Worm (Caenorhabditis elegans): ENCODE data around the gene ZK822.1.

ZK822.1 gene

ce11 chrIV:11883478-11883877 is 38.5 kb downstream of the ZK822.1 start:
- TF ChIP-seq hmg-4 (GFP tag; optimal IDR thresholded peaks at IDR 0.05) (no peak), ceh-13 (GFP tag; optimal IDR thresholded peaks at IDR 0.05) (no peak), tra-4 (tag; optimal IDR thresholded peaks at IDR 0.05) (no peak), B0310.2 (tag; optimal IDR thresholded peaks at IDR 0.05) (no peak)

ce11 chrIV:11882534-11882933 is 39.4 kb downstream of the ZK822.1 start:
- TF ChIP-seq hmg-4 (GFP tag; optimal IDR thresholded peaks at IDR 0.05) (no peak), aly-1 (tag; optimal IDR thresholded peaks at IDR 0.05) (no peak), ama-1 (optimal IDR thresholded peaks at IDR 0.05) (no peak), F13C5.2 (tag; optimal IDR thresholded peaks at IDR 0.05) (no peak), ets-7 (tag; optimal IDR thresholded peaks at IDR 0.05) (no peak), hmbx-1 (tag; optimal IDR thresholded peaks at IDR 0.05) (no peak), ceh-36 (tag; optimal IDR thresholded peaks at IDR 0.05) (no peak), B0310.2 (tag; optimal IDR thresholded peaks at IDR 0.05) (no peak), tra-4 (tag; optimal IDR thresholded peaks at IDR 0.05) (no peak)

- TF ChIP-seq scrt-1 (GFP tag; IDR thresholded peaks at IDR 0.05), result no peak
These were observed 43.7 kb downstream of the ZK822.1 start, which contains the start of gene cutl-27 for ce11 chrIV:11878249-11878648. Gene cutl-27 (plus strand): TSS chrIV:11878549.

ce11 chrIV:11877674-11878073 is 44.3 kb downstream of the ZK822.1 start, which contains the start of gene pph-2:
Gene pph-2 (minus strand): TSS chrIV:11877774.
- TF ChIP-seq hnd-1 (tag; optimal IDR thresholded peaks at IDR 0.05), result no peak
- TF ChIP-seq tbx-37 (GFP tag; conservative IDR thresholded peaks at IDR 0.05), result no peak
- no peak for TF ChIP-seq B0310.2 (tag; optimal IDR thresholded peaks at IDR 0.05)
- no peak for TF ChIP-seq ceh-13 (GFP tag; optimal IDR thresholded peaks at IDR 0.05)
- no peak for TF ChIP-seq hmg-4 (GFP tag; optimal IDR thresholded peaks at IDR 0.05)

- TF ChIP-seq ama-1 (optimal IDR thresholded peaks at IDR 0.05) (no peak), B0310.2 (tag; optimal IDR thresholded peaks at IDR 0.05) (no peak), hmbx-1 (tag; optimal IDR thresholded peaks at IDR 0.05) (no peak), hmg-4 (GFP tag; optimal IDR thresholded peaks at IDR 0.05) (peak; percentile 42), flt-1 (GFP tag; IDR thresholded peaks at IDR 0.05) (no peak)
These were observed 50.0 kb downstream of the ZK822.1 start for ce11 chrIV:11871898-11872297.

- TF ChIP-seq tra-4 (tag; optimal IDR thresholded peaks at IDR 0.05) (no peak), aly-1 (tag; optimal IDR thresholded peaks at IDR 0.05) (peak; percentile 32), scrt-1 (GFP tag; IDR thresholded peaks at IDR 0.05) (0 out of 2 replicates have a peak, but pooled peaks have one; percentile 41)
These were observed 50.8 kb downstream of the ZK822.1 start for ce11 chrIV:11871083-11871482.

- no peak for TF ChIP-seq hmg-4 (GFP tag; optimal IDR thresholded peaks at IDR 0.05)
- no peak for TF ChIP-seq ceh-36 (tag; optimal IDR thresholded peaks at IDR 0.05)
- TF ChIP-seq hnd-1 (tag; optimal IDR thresholded peaks at IDR 0.05), result no peak
- no peak for TF ChIP-seq pes-1 (GFP tag; IDR thresholded peaks at IDR 0.05)
- no peak for TF ChIP-seq scrt-1 (GFP tag; IDR thresholded peaks at IDR 0.05)
- TF ChIP-seq B0310.2 (tag; optimal IDR thresholded peaks at IDR 0.05), result no peak
- TF ChIP-seq ama-1 (optimal IDR thresholded peaks at IDR 0.05), result no peak
- no peak for TF ChIP-seq flt-1 (GFP tag; IDR thresholded peaks at IDR 0.05)
- TF ChIP-seq tra-4 (tag; optimal IDR thresholded peaks at IDR 0.05), result no peak
- TF ChIP-seq sea-1 (GFP tag; conservative IDR thresholded peaks at IDR 0.05), result no peak
- no peak for TF ChIP-seq tbx-37 (GFP tag; conservative IDR thresholded peaks at IDR 0.05)
- no peak for TF ChIP-seq ceh-13 (GFP tag; optimal IDR thresholded peaks at IDR 0.05)
These were observed 53.5 kb downstream of the ZK822.1 start for ce11 chrIV:11868452-11868851.

Data from whole organism, early embryonic.